Fruit fly (Drosophila melanogaster) whole organism, adult: ENCODE data around the gene LManII.

ENCODE experiments used
- CG33017 ChIP-seq: fragments of 200-800 bp; sonication (Bioruptor generic); optimal IDR thresholded peaks from 2 replicates; lab custom pipeline; 2018; ENCODE audit warnings: missing biosample characterization, mild to moderate bottlenecking, missing genetic modification characterization, moderate library complexity
- CG5204 ChIP-seq: fragments of 200-800 bp; sonication (Bioruptor generic); optimal IDR thresholded peaks from 2 replicates; lab custom pipeline; 2016; ENCODE audit warnings: missing biosample characterization, missing genetic modification characterization
- Crg-1 ChIP-seq: fragments of 200-800 bp; sonication (Bioruptor generic); optimal IDR thresholded peaks from 2 replicates; lab custom pipeline; 2016; ENCODE audit warnings: missing biosample characterization, missing genetic modification characterization
- cnc ChIP-seq, 2 experiments: fragments of >200 bp; optimal IDR thresholded peaks; 2 replicates each; lab custom pipeline; 2017
- ovo ChIP-seq: fragments of 200-800 bp; sonication (Bioruptor generic); optimal IDR thresholded peaks from 2 replicates; lab custom pipeline; 2016; ENCODE audit warnings: missing biosample characterization, missing genetic modification characterization
- pad ChIP-seq: fragments of 200-800 bp; sonication (Bioruptor generic); optimal IDR thresholded peaks from 3 replicates; lab custom pipeline; 2017; ENCODE audit warnings: missing biosample characterization, missing genetic modification characterization, mild to moderate bottlenecking, moderate library complexity, missing genetic modification reagents
- tj ChIP-seq: fragments of 200-800 bp; sonication (Bioruptor generic); optimal IDR thresholded peaks from 3 replicates; lab custom pipeline; 2017; ENCODE audit warnings: missing biosample characterization, mild to moderate bottlenecking, missing genetic modification characterization, moderate library complexity

DNA sequence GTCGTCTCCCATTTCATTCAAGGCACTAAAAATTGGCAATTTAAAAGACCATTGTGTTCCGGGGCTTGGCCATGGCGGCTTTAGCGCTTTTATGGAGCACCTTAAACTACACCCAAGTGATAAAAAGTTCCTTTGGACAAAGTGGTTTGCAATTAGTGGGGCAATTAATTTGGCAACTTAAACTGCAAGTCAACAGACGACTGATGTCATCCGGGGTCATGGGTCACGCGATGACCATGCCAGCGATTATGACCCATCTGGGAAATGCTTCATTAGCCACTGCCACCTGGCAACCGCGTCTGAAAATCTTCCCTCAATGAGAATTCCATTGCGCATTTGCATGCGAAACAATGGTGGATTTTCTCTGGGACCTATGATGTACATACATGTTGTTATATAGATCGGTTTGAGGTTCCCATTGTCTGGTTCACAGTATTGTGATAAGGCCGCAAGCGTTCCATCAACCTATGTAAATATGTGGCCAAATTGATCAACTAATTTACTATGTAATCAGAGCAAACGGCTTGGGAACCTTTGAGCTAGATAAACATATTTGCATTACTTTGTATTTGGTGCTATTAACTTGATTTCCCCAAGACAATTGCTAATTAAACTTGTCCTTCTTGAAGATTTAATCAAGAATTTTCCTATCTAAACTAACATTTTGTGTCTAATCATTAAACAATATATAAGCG lies 39.8 kb downstream of the LManII start:
- TF ChIP-seq CG5204 (no peak), tj (no peak), cnc (optimal IDR thresholded peaks at IDR 0.05; lab: Kevin White, UChicago) (no peak), ovo (GFP tag; lab: Kevin White, UChicago) (no peak), pad (GFP tag; lab: Kevin White, UChicago) (no peak), Crg-1 (GFP tag; lab: Kevin White, UChicago) (no peak), CG33017 (tag; lab: Kevin White, UChicago) (no peak)
